Worm (Caenorhabditis elegans) whole organism, L3 larva: Measurements from ENCODE around the gene Y43B11AL.1.

Source experiments
- R02D3.7 ChIP-seq: fragments of 150-350 bp; optimal IDR thresholded peaks from 2 replicates; lab custom pipeline; 2014; ENCODE audit warnings: missing biosample characterization, missing genetic modification characterization
- ZK546.5 ChIP-seq: sonication (generic microtip); optimal IDR thresholded peaks from 2 replicates; lab custom pipeline; 2017; ENCODE audit warnings: missing biosample characterization, missing genetic modification characterization
- aly-2 ChIP-seq: fragments of 150-350 bp; optimal IDR thresholded peaks from 2 replicates; lab custom pipeline; 2014; ENCODE audit warnings: missing biosample characterization, missing genetic modification characterization
- ama-1 ChIP-seq: fragments of 150-350 bp; optimal IDR thresholded peaks from 2 replicates; lab custom pipeline; 2018
- ceh-16 ChIP-seq: sonication (generic microtip); optimal IDR thresholded peaks from 2 replicates; lab custom pipeline; 2017; ENCODE audit warnings: missing biosample characterization, missing genetic modification characterization
- ceh-82 ChIP-seq: fragments of 150-350 bp; optimal IDR thresholded peaks from 2 replicates; lab custom pipeline; 2014; ENCODE audit warnings: missing biosample characterization, missing genetic modification characterization
- ceh-9 ChIP-seq: sonication (generic microtip); optimal IDR thresholded peaks from 2 replicates; lab custom pipeline; 2018; ENCODE audit warnings: missing biosample characterization, missing genetic modification characterization
- daf-12 ChIP-seq: fragments of 150-350 bp; optimal IDR thresholded peaks from 2 replicates; lab custom pipeline; 2014; ENCODE audit warnings: missing biosample characterization, missing genetic modification reagents, missing genetic modification characterization
- egl-27 ChIP-seq: sonication (generic microtip); optimal IDR thresholded peaks from 4 replicates; lab custom pipeline; 2017; ENCODE audit warnings: missing biosample characterization, missing genetic modification reagents, missing genetic modification characterization
- egl-5 ChIP-seq: fragments of 150-350 bp; optimal IDR thresholded peaks from 2 replicates; lab custom pipeline; 2017; ENCODE audit warnings: missing biosample characterization, missing genetic modification reagents, missing genetic modification characterization, inconsistent platforms
- elt-1 ChIP-seq: fragments of 150-350 bp; optimal IDR thresholded peaks from 2 replicates; lab custom pipeline; 2014; ENCODE audit warnings: missing biosample characterization, missing genetic modification characterization
- elt-3 ChIP-seq, 3 experiments: fragments of 150-350 bp in 1 of 3; sonication (generic microtip) in 2 of 3; optimal IDR thresholded peaks; 2 replicates in 2 of 3; 4 replicates in 1 of 3; lab custom pipeline; 2014 to 2017; ENCODE audit warnings: missing biosample characterization in 3 of 3, missing genetic modification characterization in 3 of 3
- eor-1 ChIP-seq, 2 experiments: fragments of 150-350 bp; optimal IDR thresholded peaks; 2 replicates each; lab custom pipeline; 2014 to 2018; ENCODE audit warnings: missing biosample characterization in 2 of 2, missing genetic modification characterization in 2 of 2
- fkh-10 ChIP-seq: sonication (generic microtip); optimal IDR thresholded peaks from 2 replicates; lab custom pipeline; 2017; ENCODE audit warnings: missing biosample characterization, missing genetic modification reagents, missing genetic modification characterization
- fos-1 ChIP-seq: fragments of 150-350 bp; optimal IDR thresholded peaks from 2 replicates; lab custom pipeline; 2014; ENCODE audit warnings: missing biosample characterization, missing genetic modification characterization
- jun-1 ChIP-seq: fragments of 150-350 bp; optimal IDR thresholded peaks from 2 replicates; lab custom pipeline; 2014; ENCODE audit warnings: missing biosample characterization, missing genetic modification reagents, missing genetic modification characterization
- lin-39 ChIP-seq: fragments of 150-350 bp; optimal IDR thresholded peaks from 2 replicates; lab custom pipeline; 2018; ENCODE audit warnings: missing biosample characterization, missing genetic modification reagents, missing genetic modification characterization
- mdl-1 ChIP-seq: fragments of 150-350 bp; optimal IDR thresholded peaks from 2 replicates; lab custom pipeline; 2014; ENCODE audit warnings: missing biosample characterization, missing genetic modification characterization
- nfya-1 ChIP-seq: sonication (generic microtip); optimal IDR thresholded peaks from 2 replicates; lab custom pipeline; 2017; ENCODE audit warnings: missing genetic modification characterization, mild to moderate bottlenecking, missing compliant biosample characterization, antibody characterized with exemption, moderate library complexity; ENCODE audit not compliant: insufficient read depth
- nhr-11 ChIP-seq: fragments of 150-350 bp; optimal IDR thresholded peaks from 2 replicates; lab custom pipeline; 2014; ENCODE audit warnings: missing biosample characterization, missing genetic modification characterization
- nhr-12 ChIP-seq: fragments of 150-350 bp; optimal IDR thresholded peaks from 2 replicates; lab custom pipeline; 2014; ENCODE audit warnings: missing biosample characterization, missing genetic modification characterization
- nhr-25 ChIP-seq: sonication (generic microtip); optimal IDR thresholded peaks from 2 replicates; lab custom pipeline; 2017; ENCODE audit warnings: missing biosample characterization, missing genetic modification characterization
- nhr-28 ChIP-seq: fragments of 150-350 bp; optimal IDR thresholded peaks from 2 replicates; lab custom pipeline; 2014; ENCODE audit warnings: missing biosample characterization, missing genetic modification characterization
- nhr-43 ChIP-seq: sonication (generic microtip); optimal IDR thresholded peaks from 2 replicates; lab custom pipeline; 2016; ENCODE audit warnings: mild to moderate bottlenecking, missing genetic modification characterization, missing compliant biosample characterization; ENCODE audit not compliant: poor library complexity, severe bottlenecking
- nhr-76 ChIP-seq: fragments of 150-350 bp; sonication (generic microtip); optimal IDR thresholded peaks from 5 replicates; lab custom pipeline; 2014; ENCODE audit warnings: missing biosample characterization, missing genetic modification characterization
- nhr-77 ChIP-seq: fragments of 150-350 bp; optimal IDR thresholded peaks from 2 replicates; lab custom pipeline; 2014; ENCODE audit warnings: missing biosample characterization, missing genetic modification characterization
- pha-4 ChIP-seq: fragments of 150-350 bp; optimal IDR thresholded peaks from 2 replicates; lab custom pipeline; 2014; ENCODE audit warnings: missing biosample characterization, missing genetic modification reagents, missing genetic modification characterization
- pqm-1 ChIP-seq: fragments of 150-350 bp; optimal IDR thresholded peaks from 2 replicates; lab custom pipeline; 2017; ENCODE audit warnings: missing biosample characterization, missing genetic modification characterization, inconsistent platforms
- sea-2 ChIP-seq: fragments of 150-350 bp; sonication (generic microtip); optimal IDR thresholded peaks from 4 replicates; lab custom pipeline; 2014; ENCODE audit warnings: missing biosample characterization, missing genetic modification reagents, missing genetic modification characterization
- skn-1 ChIP-seq: fragments of 150-350 bp; optimal IDR thresholded peaks from 2 replicates; lab custom pipeline; 2014; ENCODE audit warnings: missing biosample characterization, missing genetic modification characterization
- snpc-4 ChIP-seq: fragments of 150-350 bp; optimal IDR thresholded peaks from 2 replicates; lab custom pipeline; 2014; ENCODE audit warnings: missing biosample characterization, missing genetic modification characterization
- unc-39 ChIP-seq: sonication (generic microtip); optimal IDR thresholded peaks from 4 replicates; lab custom pipeline; 2017; ENCODE audit warnings: missing biosample characterization, missing genetic modification characterization
- unc-62 ChIP-seq: fragments of 150-350 bp; sonication (generic microtip); optimal IDR thresholded peaks from 4 replicates; lab custom pipeline; 2014; ENCODE audit warnings: missing biosample characterization, missing genetic modification reagents, missing genetic modification characterization
- ztf-4 ChIP-seq: fragments of 150-350 bp; optimal IDR thresholded peaks from 2 replicates; lab custom pipeline; 2014; ENCODE audit warnings: missing biosample characterization, missing genetic modification characterization

The Y43B11AL.1 gene

ce11 chrIV:7049672-7050206 lies 15.4 kb upstream of the Y43B11AL.1 start, which contains the start of gene nhr-105 (continued):
- TF ChIP-seq nfya-1 (tag; lab: Kevin White, UChicago) (peak; percentile 39), ceh-9 (tag; lab: Kevin White, UChicago) (no peak), fos-1 (tag; lab: Kevin White, UChicago) (no peak)

- TF ChIP-seq nhr-28 (tag; lab: Kevin White, UChicago) = no peak
- TF ChIP-seq nhr-11 (tag; lab: Kevin White, UChicago) = no peak
- TF ChIP-seq jun-1 (tag; lab: Kevin White, UChicago) = no peak
- no peak for TF ChIP-seq skn-1 (tag; lab: Kevin White, UChicago)
- no peak for TF ChIP-seq pqm-1 (tag; lab: Kevin White, UChicago)
- TF ChIP-seq fkh-10 (GFP tag; lab: Kevin White, UChicago) = peak; percentile 12
- TF ChIP-seq mdl-1 (tag; lab: Kevin White, UChicago) = no peak
- peak; percentile 86 for TF ChIP-seq ama-1 (lab: Kevin White, UChicago)
Measured at ce11 chrIV:7051515-7051914, 13.6 kb upstream of the Y43B11AL.1 start.

ce11 chrIV:7052135-7052534 lies 13.0 kb upstream of the Y43B11AL.1 start:
- TF ChIP-seq snpc-4 (tag; lab: Kevin White, UChicago) (no peak), sea-2 (no peak), unc-39 (tag; lab: Kevin White, UChicago) (no peak), nhr-25 (no peak), nhr-11 (tag; lab: Kevin White, UChicago) (no peak), elt-3 (tag; optimal IDR thresholded peaks at IDR 0.05; lab: Kevin White, UChicago) (no peak), daf-12 (no peak), ama-1 (lab: Kevin White, UChicago) (peak; percentile 76)

ce11 chrIV:7057677-7058076 lies 7.4 kb upstream of the Y43B11AL.1 start, which contains the start of gene srx-50:
srx-50 (plus strand) TSS chrIV:7057977.
- TF ChIP-seq fkh-10 (GFP tag; lab: Kevin White, UChicago) (peak; percentile 18), pha-4 (tag; lab: Kevin White, UChicago) (no peak), nhr-12 (tag; lab: Kevin White, UChicago) (no peak)

ce11 chrIV:7062697-7063096 lies 2.4 kb upstream of the Y43B11AL.1 start:
- TF ChIP-seq ztf-4 (tag; lab: Kevin White, UChicago) (no peak), jun-1 (tag; lab: Kevin White, UChicago) (no peak), nhr-43 (no peak), lin-39 (tag; lab: Kevin White, UChicago) (no peak), fos-1 (tag; lab: Kevin White, UChicago) (no peak), nhr-77 (tag; lab: Kevin White, UChicago) (no peak), unc-39 (tag; lab: Kevin White, UChicago) (no peak), ZK546.5 (no peak), nhr-25 (no peak), R02D3.7 (tag; lab: Kevin White, UChicago) (no peak), mdl-1 (tag; lab: Kevin White, UChicago) (no peak)

- no peak for TF ChIP-seq ama-1 (lab: Kevin White, UChicago)
- TF ChIP-seq skn-1 (tag; lab: Kevin White, UChicago) = no peak
- no peak for TF ChIP-seq ceh-82 (tag; lab: Kevin White, UChicago)
- no peak for TF ChIP-seq nhr-76 (tag; lab: Kevin White, UChicago)
- no peak for TF ChIP-seq unc-39 (tag; lab: Kevin White, UChicago)
- TF ChIP-seq elt-3 (tag; optimal IDR thresholded peaks at IDR 0.05; lab: Kevin White, UChicago) = no peak
- no peak for TF ChIP-seq egl-5
- TF ChIP-seq ceh-16 (tag; lab: Kevin White, UChicago) = no peak
- no peak for TF ChIP-seq nhr-11 (tag; lab: Kevin White, UChicago)
- no peak for TF ChIP-seq pha-4 (tag; lab: Kevin White, UChicago)
- TF ChIP-seq nhr-12 (tag; lab: Kevin White, UChicago) = no peak
Measured at ce11 chrIV:7067446-7067845, 2.3 kb downstream of the Y43B11AL.1 start.

ce11 chrIV:7072110-7072509 lies 7.0 kb downstream of the Y43B11AL.1 start, which contains the start of gene srg-48:
srg-48 (plus strand) TSS chrIV:7072410.
- TF ChIP-seq eor-1 (tag; optimal IDR thresholded peaks at IDR 0.05; lab: Kevin White, UChicago) (no peak), fkh-10 (GFP tag; lab: Kevin White, UChicago) (no peak), pha-4 (tag; lab: Kevin White, UChicago) (no peak), egl-27 (no peak), unc-39 (tag; lab: Kevin White, UChicago) (no peak), pqm-1 (tag; lab: Kevin White, UChicago) (no peak), ztf-4 (tag; lab: Kevin White, UChicago) (no peak), unc-62 (GFP tag; lab: Kevin White, UChicago) (no peak), ama-1 (lab: Kevin White, UChicago) (no peak), aly-2 (tag; lab: Kevin White, UChicago) (no peak), nhr-77 (tag; lab: Kevin White, UChicago) (no peak), elt-1 (no peak), nhr-76 (tag; lab: Kevin White, UChicago) (no peak)
